Fruit fly (Drosophila melanogaster) whole organism, prepupa: ENCODE measurements around the gene CG33687.

Experiments used
- CG10631 ChIP-seq: fragments of 200-800 bp; sonication (Bioruptor generic); optimal IDR thresholded peaks from 2 replicates; lab custom pipeline; 2016; ENCODE audit warnings: missing biosample characterization, missing genetic modification characterization
- CG10669 ChIP-seq: fragments of 200-800 bp; sonication (Bioruptor generic); optimal IDR thresholded peaks from 3 replicates; lab custom pipeline; 2018; ENCODE audit warnings: missing biosample characterization, mild to moderate bottlenecking, missing genetic modification characterization, moderate library complexity
- CG11294 ChIP-seq: fragments of 200-800 bp; sonication (Bioruptor generic); IDR thresholded peaks from 2 replicates; pipeline ENCODE4 v1.3.6; 2022; ENCODE audit warnings: missing biosample characterization, missing genetic modification characterization
- CG15336 ChIP-seq: fragments of 200-800 bp; sonication (Bioruptor generic); IDR thresholded peaks from 2 replicates; pipeline ENCODE4 v1.3.6; 2022; ENCODE audit warnings: missing biosample characterization, missing genetic modification characterization
- CG1621 ChIP-seq: fragments of 200-800 bp; sonication (Bioruptor generic); optimal IDR thresholded peaks from 3 replicates; lab custom pipeline; 2018; ENCODE audit warnings: missing biosample characterization, mild to moderate bottlenecking, missing genetic modification characterization
- CG3032 ChIP-seq: fragments of 200-800 bp; optimal IDR thresholded peaks from 2 replicates; lab custom pipeline; 2019; ENCODE audit warnings: missing biosample characterization, mild to moderate bottlenecking, missing genetic modification characterization, moderate library complexity
- CG31627 ChIP-seq: fragments of 200-800 bp; sonication (Bioruptor generic); optimal IDR thresholded peaks from 3 replicates; lab custom pipeline; 2016; ENCODE audit warnings: missing biosample characterization, missing genetic modification characterization
- CG34406 ChIP-seq: fragments of 200-800 bp; sonication (Bioruptor generic); optimal IDR thresholded peaks from 3 replicates; lab custom pipeline; 2016; ENCODE audit warnings: missing biosample characterization, missing genetic modification characterization
- CG3919 ChIP-seq: fragments of 200-800 bp; sonication (Bioruptor generic); optimal IDR thresholded peaks from 3 replicates; lab custom pipeline; 2016; ENCODE audit warnings: missing biosample characterization, missing genetic modification characterization
- CG4318 ChIP-seq: fragments of 200-800 bp; sonication (Bioruptor generic); optimal IDR thresholded peaks from 3 replicates; lab custom pipeline; 2017; ENCODE audit warnings: missing biosample characterization, mild to moderate bottlenecking, missing genetic modification characterization
- CG6163 ChIP-seq: fragments of 200-800 bp; sonication (Bioruptor generic); IDR thresholded peaks from 3 replicates; pipeline ENCODE4 v1.3.6; 2022; ENCODE audit warnings: missing biosample characterization, missing genetic modification characterization
- CG6276 ChIP-seq: fragments of 200-800 bp; sonication (Bioruptor generic); optimal IDR thresholded peaks from 2 replicates; lab custom pipeline; 2017; ENCODE audit warnings: missing biosample characterization, mild to moderate bottlenecking, missing genetic modification characterization
- CG6792 ChIP-seq: fragments of 200-800 bp; sonication (Bioruptor generic); optimal IDR thresholded peaks from 3 replicates; lab custom pipeline; 2016; ENCODE audit warnings: missing biosample characterization, missing genetic modification characterization
- CG6854 ChIP-seq: fragments of 200-800 bp; sonication (Bioruptor generic); optimal IDR thresholded peaks from 2 replicates; lab custom pipeline; 2017; ENCODE audit warnings: missing biosample characterization, mild to moderate bottlenecking, missing genetic modification characterization
- CG7368 ChIP-seq: fragments of 200-800 bp; sonication (Bioruptor generic); optimal IDR thresholded peaks from 3 replicates; lab custom pipeline; 2016; ENCODE audit warnings: missing biosample characterization, missing genetic modification characterization
- CG8119 ChIP-seq: fragments of 200-800 bp; sonication (Bioruptor generic); IDR thresholded peaks from 3 replicates; pipeline ENCODE4 v1.3.6; 2022; ENCODE audit warnings: missing biosample characterization, missing genetic modification characterization
- CG8632 ChIP-seq: fragments of 200-800 bp; sonication (Bioruptor generic); optimal IDR thresholded peaks from 3 replicates; lab custom pipeline; 2016; ENCODE audit warnings: missing biosample characterization, missing genetic modification characterization
- Eip78C ChIP-seq: fragments of 200-800 bp; sonication (Bioruptor generic); peaks from one replicate; lab custom pipeline; 2016; ENCODE audit warnings: missing biosample characterization, missing genetic modification characterization
- Eip93F ChIP-seq: fragments of 200-800 bp; sonication (Bioruptor generic); optimal IDR thresholded peaks from 2 replicates; lab custom pipeline; 2016; ENCODE audit warnings: missing biosample characterization, mild to moderate bottlenecking, missing genetic modification characterization
- Ets21C ChIP-seq: fragments of 200-800 bp; sonication (Bioruptor generic); optimal IDR thresholded peaks from 3 replicates; lab custom pipeline; 2016; ENCODE audit warnings: missing biosample characterization, missing genetic modification characterization
- Ets96B ChIP-seq: fragments of 200-800 bp; optimal IDR thresholded peaks from 2 replicates; lab custom pipeline; 2019; ENCODE audit warnings: missing biosample characterization, mild to moderate bottlenecking, missing genetic modification characterization, moderate library complexity
- Hr38 ChIP-seq: sonication (Bioruptor generic); optimal IDR thresholded peaks from 2 replicates; lab custom pipeline; 2016; ENCODE audit warnings: missing biosample characterization, missing genetic modification characterization
- Hr39 ChIP-seq: fragments of 200-800 bp; sonication (Bioruptor generic); optimal IDR thresholded peaks from 2 replicates; lab custom pipeline; 2016; ENCODE audit warnings: missing biosample characterization, missing genetic modification characterization
- Hr4 ChIP-seq: fragments of 200-800 bp; sonication (Bioruptor generic); optimal IDR thresholded peaks from 3 replicates; lab custom pipeline; 2016; ENCODE audit warnings: missing biosample characterization, missing genetic modification characterization
- Met ChIP-seq: fragments of 200-800 bp; sonication (Bioruptor generic); optimal IDR thresholded peaks from 3 replicates; lab custom pipeline; 2016; ENCODE audit warnings: missing biosample characterization, missing genetic modification characterization
- Smox ChIP-seq: fragments of 200-800 bp; sonication (Bioruptor generic); optimal IDR thresholded peaks from 3 replicates; lab custom pipeline; 2016; ENCODE audit warnings: missing biosample characterization, missing genetic modification characterization
- Sox102F ChIP-seq: fragments of 200-800 bp; sonication (Bioruptor generic); optimal IDR thresholded peaks from 2 replicates; lab custom pipeline; 2016; ENCODE audit warnings: missing biosample characterization, mild to moderate bottlenecking, missing genetic modification characterization
- Sox14 ChIP-seq: fragments of 200-800 bp; sonication (Bioruptor generic); optimal IDR thresholded peaks from 3 replicates; lab custom pipeline; 2016; ENCODE audit warnings: missing biosample characterization, missing genetic modification characterization
- Sox15 ChIP-seq: fragments of 200-800 bp; sonication (Bioruptor generic); optimal IDR thresholded peaks from 3 replicates; lab custom pipeline; 2016; ENCODE audit warnings: missing biosample characterization, missing genetic modification characterization
- achi ChIP-seq: fragments of 200-800 bp; sonication (Bioruptor generic); optimal IDR thresholded peaks from 3 replicates; lab custom pipeline; 2016; ENCODE audit warnings: missing biosample characterization, missing genetic modification characterization
- dsx ChIP-seq: fragments of 200-800 bp; optimal IDR thresholded peaks from 3 replicates; lab custom pipeline; 2019; ENCODE audit warnings: missing biosample characterization, mild to moderate bottlenecking, missing genetic modification characterization, moderate library complexity; ENCODE audit not compliant: poor library complexity, severe bottlenecking
- eg ChIP-seq: fragments of 200-800 bp; sonication (Bioruptor generic); IDR thresholded peaks from 3 replicates; pipeline ENCODE4 v1.3.6; 2022; ENCODE audit warnings: missing biosample characterization, missing genetic modification characterization
- esn ChIP-seq: fragments of 200-800 bp; sonication (Bioruptor generic); optimal IDR thresholded peaks from 2 replicates; lab custom pipeline; 2016; ENCODE audit warnings: missing biosample characterization, mild to moderate bottlenecking, missing genetic modification characterization, moderate library complexity
- fd59A ChIP-seq: fragments of 200-800 bp; sonication (Bioruptor generic); optimal IDR thresholded peaks from 2 replicates; lab custom pipeline; 2017; ENCODE audit warnings: missing biosample characterization, mild to moderate bottlenecking, missing genetic modification characterization, missing genetic modification reagents
- fd85E ChIP-seq: fragments of 200-800 bp; sonication (Bioruptor generic); optimal IDR thresholded peaks from 3 replicates; lab custom pipeline; 2016; ENCODE audit warnings: missing biosample characterization, missing genetic modification characterization
- fkh ChIP-seq: fragments of 200-800 bp; sonication (Bioruptor generic); optimal IDR thresholded peaks from 3 replicates; lab custom pipeline; 2017; ENCODE audit warnings: missing biosample characterization, mild to moderate bottlenecking, missing genetic modification characterization, moderate library complexity
- net ChIP-seq: fragments of 200-800 bp; sonication (Bioruptor generic); optimal IDR thresholded peaks from 3 replicates; lab custom pipeline; 2016; ENCODE audit warnings: missing biosample characterization, missing genetic modification characterization
- pdm3 ChIP-seq: fragments of 200-800 bp; sonication (Bioruptor generic); optimal IDR thresholded peaks from 3 replicates; lab custom pipeline; 2016; ENCODE audit warnings: missing biosample characterization, missing genetic modification characterization
- salr ChIP-seq, 2 experiments: fragments of 200-800 bp; sonication (Bioruptor generic); optimal IDR thresholded peaks; 3 replicates each; lab custom pipeline; 2016 to 2018; ENCODE audit warnings: missing biosample characterization in 2 of 2, missing genetic modification characterization in 2 of 2, mild to moderate bottlenecking in 1 of 2
- spab ChIP-seq: fragments of 200-800 bp; sonication (Bioruptor generic); optimal IDR thresholded peaks from 2 replicates; lab custom pipeline; 2017; ENCODE audit warnings: missing biosample characterization, mild to moderate bottlenecking, missing genetic modification characterization, missing genetic modification reagents
- ss ChIP-seq, 2 experiments: fragments of 200-800 bp; sonication (Bioruptor generic); optimal IDR thresholded peaks; 2 replicates in 1 of 2; 3 replicates in 1 of 2; lab custom pipeline; 2017 to 2018; ENCODE audit warnings: mild to moderate bottlenecking in 2 of 2, missing biosample characterization in 2 of 2, missing genetic modification characterization in 2 of 2, moderate library complexity in 1 of 2
- svp ChIP-seq: fragments of 200-800 bp; sonication (Bioruptor generic); peaks from one replicate; lab custom pipeline; 2016; ENCODE audit warnings: missing biosample characterization, missing genetic modification characterization
- topi ChIP-seq: fragments of 200-800 bp; sonication (Bioruptor generic); optimal IDR thresholded peaks from 3 replicates; lab custom pipeline; 2016; ENCODE audit warnings: missing biosample characterization, missing genetic modification characterization
- vri ChIP-seq: fragments of 200-800 bp; sonication (Bioruptor generic); optimal IDR thresholded peaks from 3 replicates; lab custom pipeline; 2016; ENCODE audit warnings: missing biosample characterization, mild to moderate bottlenecking, missing genetic modification characterization

The CG33687 gene

dm6 chr3L:16155547-16155946 lies 42.1 kb upstream of the CG33687 start:
- TF ChIP-seq svp (GFP tag; lab: Kevin White, UChicago): peak; percentile 38
- TF ChIP-seq Eip78C (GFP tag; lab: Kevin White, UChicago): peak; percentile 28
- no peak for TF ChIP-seq CG6854 (GFP tag; lab: Kevin White, UChicago)
- TF ChIP-seq, all 60 proteins: peak for 2

dm6 chr3L:16156788-16157208 lies 40.9 kb upstream of the CG33687 start:
- TF ChIP-seq CG6276 (GFP tag; lab: Kevin White, UChicago) (peak; percentile 42), eg (peak; percentile 67; the same call in 2 of the 3 replicates), achi (GFP tag; lab: Kevin White, UChicago) (no peak), fd85E (GFP tag; lab: Kevin White, UChicago) (no peak), topi (GFP tag; lab: Kevin White, UChicago) (no peak), CG8119 (GFP tag; lab: Robert Waterston, UW) (peak; percentile 51; the same call in 2 of the 3 replicates), CG15336 (GFP tag; lab: Robert Waterston, UW) (peak; percentile 48)
- TF ChIP-seq, all 60 proteins: peak for 4

dm6 chr3L:16157251-16158190 lies 40.1 kb upstream of the CG33687 start:
- peak; percentile 58 for TF ChIP-seq CG3919 (GFP tag; lab: Kevin White, UChicago)
- TF ChIP-seq CG6792 (GFP tag; lab: Kevin White, UChicago): peak; percentile 7
- TF ChIP-seq Sox15: no peak
- peak; percentile 40 for TF ChIP-seq esn (GFP tag; lab: Kevin White, UChicago)
- peak; percentile 26 for TF ChIP-seq Smox (GFP tag; lab: Kevin White, UChicago)
- TF ChIP-seq pdm3: peak; percentile 57
- TF ChIP-seq CG10669 (GFP tag; lab: Kevin White, UChicago): peak; percentile 47
- peak; percentile 37 for TF ChIP-seq CG31627 (GFP tag; lab: Kevin White, UChicago)
- no peak for TF ChIP-seq vri (GFP tag; lab: Kevin White, UChicago)
- peak; percentile 28 for TF ChIP-seq Ets96B (tag; lab: Kevin White, UChicago)
- TF ChIP-seq fkh (GFP tag; lab: Kevin White, UChicago): no peak
- peak; percentile 13 for TF ChIP-seq Ets21C
- TF ChIP-seq CG6163 (GFP tag; lab: Robert Waterston, UW): peak; percentile 51; the same call in 1 of the 3 replicates
- peak; percentile 33 for TF ChIP-seq CG8632
- peak; percentile 38 for TF ChIP-seq Met (GFP tag; lab: Kevin White, UChicago)
- peak; percentile 64 for TF ChIP-seq CG6276 (GFP tag; lab: Kevin White, UChicago)
- peak; percentile 39 for TF ChIP-seq Hr39
- TF ChIP-seq achi (GFP tag; lab: Kevin White, UChicago): peak; percentile 57
- TF ChIP-seq CG1621 (tag; lab: Kevin White, UChicago): no peak
- peak; percentile 1 for TF ChIP-seq CG7368
- no peak for TF ChIP-seq fd85E (GFP tag; lab: Kevin White, UChicago)
- TF ChIP-seq eg: peak; percentile 40; the same call in 2 of the 3 replicates
- TF ChIP-seq dsx (GFP tag; lab: Kevin White, UChicago): peak; percentile 9
- peak; percentile 16 for TF ChIP-seq net (GFP tag; lab: Kevin White, UChicago)
- peak; percentile 77 for TF ChIP-seq Hr4 (GFP tag; lab: Kevin White, UChicago)
- peak; percentile 60 for TF ChIP-seq CG4318 (GFP tag; lab: Kevin White, UChicago)
- peak; percentile 37 for TF ChIP-seq CG34406 (GFP tag; lab: Kevin White, UChicago)
- TF ChIP-seq Eip93F (GFP tag; lab: Kevin White, UChicago): no peak
- peak in 1 of 2 experiments; percentile 71 for TF ChIP-seq salr (GFP tag; optimal IDR thresholded peaks at IDR 0.05; lab: Kevin White, UChicago)
- TF ChIP-seq Sox14 (GFP tag; lab: Kevin White, UChicago): peak; percentile 59
- TF ChIP-seq CG10631: peak; percentile 62
- peak; percentile 43 for TF ChIP-seq CG3032 (tag; lab: Kevin White, UChicago)
- TF ChIP-seq spab (GFP tag; lab: Kevin White, UChicago): peak; percentile 10
- peak in 1 of 2 experiments; percentile 51 for TF ChIP-seq ss (GFP tag; optimal IDR thresholded peaks at IDR 0.05; lab: Kevin White, UChicago)
- TF ChIP-seq Sox102F (GFP tag; lab: Kevin White, UChicago): no peak
- TF ChIP-seq Hr38 (GFP tag; lab: Kevin White, UChicago): no peak
- peak; percentile 52; the same call in 1 of the 2 replicates for TF ChIP-seq CG11294 (GFP tag; lab: Robert Waterston, UW)
- TF ChIP-seq svp (GFP tag; lab: Kevin White, UChicago): peak; percentile 62
- no peak for TF ChIP-seq fd59A (GFP tag; lab: Kevin White, UChicago)
